Fruit fly (Drosophila melanogaster) whole organism, embryonic: ENCODE data around the gene CG9132.

Experiments
- Atf6 ChIP-seq: fragments of 200-800 bp; sonication (Bioruptor generic); IDR thresholded peaks from 2 replicates; pipeline ENCODE4 v1.3.6; 2022; ENCODE audit warnings: missing biosample characterization, missing genetic modification characterization
- B-H1 ChIP-seq: fragments of 200-800 bp; sonication (Bioruptor generic); IDR thresholded peaks from 3 replicates; pipeline ENCODE4 v1.3.6; 2022; ENCODE audit warnings: missing biosample characterization, missing genetic modification characterization
- C15 ChIP-seq: fragments of 200-800 bp; sonication (Bioruptor generic); IDR thresholded peaks from 3 replicates; pipeline ENCODE4 v1.3.6; 2022; ENCODE audit warnings: missing biosample characterization, missing genetic modification characterization
- CG10431 ChIP-seq: fragments of 200-800 bp; sonication (Bioruptor generic); optimal IDR thresholded peaks from 3 replicates; lab custom pipeline; 2018; ENCODE audit warnings: missing biosample characterization, mild to moderate bottlenecking, missing genetic modification characterization
- CG11398 ChIP-seq: fragments of 200-800 bp; sonication (Bioruptor generic); optimal IDR thresholded peaks from 2 replicates; lab custom pipeline; 2016; ENCODE audit warnings: missing biosample characterization, missing genetic modification characterization
- CG12104 ChIP-seq: fragments of 200-800 bp; sonication (Bioruptor generic); optimal IDR thresholded peaks from 3 replicates; lab custom pipeline; 2016; ENCODE audit warnings: missing biosample characterization, missing genetic modification characterization
- CG12236 ChIP-seq: fragments of 200-800 bp; sonication (Bioruptor generic); optimal IDR thresholded peaks from 2 replicates; lab custom pipeline; 2016; ENCODE audit warnings: missing biosample characterization, missing genetic modification characterization
- CG14710 ChIP-seq: fragments of 200-800 bp; sonication (Bioruptor generic); optimal IDR thresholded peaks from 3 replicates; lab custom pipeline; 2019; ENCODE audit warnings: missing biosample characterization, mild to moderate bottlenecking, missing genetic modification characterization, moderate library complexity
- CG14965 ChIP-seq: fragments of 200-800 bp; sonication (Bioruptor generic); optimal IDR thresholded peaks from 2 replicates; lab custom pipeline; 2016; ENCODE audit warnings: missing biosample characterization, missing genetic modification characterization, borderline replicate concordance
- CG15696 ChIP-seq: fragments of 200-800 bp; sonication (Bioruptor generic); optimal IDR thresholded peaks from 2 replicates; lab custom pipeline; 2019; ENCODE audit warnings: missing biosample characterization, mild to moderate bottlenecking, missing genetic modification characterization, moderate library complexity
- CG16815 ChIP-seq: fragments of 200-800 bp; sonication (Bioruptor generic); optimal IDR thresholded peaks from 3 replicates; lab custom pipeline; 2017; ENCODE audit warnings: missing biosample characterization, mild to moderate bottlenecking, missing genetic modification characterization
- CG17361 ChIP-seq: fragments of 200-800 bp; sonication (Bioruptor generic); IDR thresholded peaks from 3 replicates; pipeline ENCODE4 v1.3.6; 2022; ENCODE audit warnings: missing biosample characterization, missing genetic modification characterization
- CG30431 ChIP-seq: fragments of 200-800 bp; sonication (Bioruptor generic); optimal IDR thresholded peaks from 2 replicates; lab custom pipeline; 2017; ENCODE audit warnings: missing biosample characterization, missing genetic modification characterization
- CG3065 ChIP-seq: fragments of 200-800 bp; sonication (Bioruptor generic); optimal IDR thresholded peaks from 2 replicates; lab custom pipeline; 2016; ENCODE audit warnings: missing biosample characterization, missing genetic modification characterization
- CG3407 ChIP-seq: fragments of 200-800 bp; sonication (Bioruptor generic); optimal IDR thresholded peaks from 2 replicates; lab custom pipeline; 2018; ENCODE audit warnings: missing biosample characterization, mild to moderate bottlenecking, missing genetic modification characterization
- CG34224 ChIP-seq: fragments of 200-800 bp; sonication (Bioruptor generic); IDR thresholded peaks from 3 replicates; pipeline ENCODE4 v1.3.6; 2022; ENCODE audit warnings: missing biosample characterization, missing genetic modification characterization; ENCODE audit not compliant: partially characterized antibody
- CG4328 ChIP-seq: fragments of 200-800 bp; sonication (Bioruptor generic); optimal IDR thresholded peaks from 3 replicates; lab custom pipeline; 2017; ENCODE audit warnings: missing biosample characterization, missing genetic modification reagents, missing genetic modification characterization
- CG6254 ChIP-seq: fragments of 200-800 bp; sonication (Bioruptor generic); optimal IDR thresholded peaks from 3 replicates; lab custom pipeline; 2017; ENCODE audit warnings: mild to moderate bottlenecking, missing biosample characterization, missing genetic modification reagents, missing genetic modification characterization
- CG6689 ChIP-seq: fragments of 200-800 bp; sonication (Bioruptor generic); IDR thresholded peaks from 2 replicates; pipeline ENCODE4 v1.3.6; 2022; ENCODE audit warnings: missing biosample characterization, missing genetic modification characterization
- CG6765 ChIP-seq: fragments of 200-800 bp; sonication (Bioruptor generic); optimal IDR thresholded peaks from 3 replicates; lab custom pipeline; 2017; ENCODE audit warnings: missing biosample characterization, mild to moderate bottlenecking, missing genetic modification characterization
- CG7357 ChIP-seq: fragments of 200-800 bp; sonication (Bioruptor generic); IDR thresholded peaks from 3 replicates; pipeline ENCODE4 v1.3.6; 2022; ENCODE audit warnings: missing biosample characterization, missing genetic modification characterization
- CG9797 ChIP-seq: fragments of 200-800 bp; sonication (Bioruptor generic); optimal IDR thresholded peaks from 3 replicates; lab custom pipeline; 2018; ENCODE audit warnings: missing biosample characterization, mild to moderate bottlenecking, missing genetic modification characterization
- CG9817 ChIP-seq: fragments of 200-800 bp; sonication (Bioruptor generic); optimal IDR thresholded peaks from 2 replicates; lab custom pipeline; 2018; ENCODE audit warnings: missing biosample characterization, mild to moderate bottlenecking, missing genetic modification characterization, moderate library complexity
- Drgx ChIP-seq: fragments of 200-800 bp; sonication (Bioruptor generic); IDR thresholded peaks from 2 replicates; pipeline ENCODE4 v1.3.6; 2022; ENCODE audit warnings: missing biosample characterization, missing genetic modification characterization
- E2f1 ChIP-seq: fragments of 200-800 bp; sonication (Bioruptor generic); IDR thresholded peaks from 2 replicates; pipeline ENCODE4 v1.3.6; 2022; ENCODE audit warnings: missing biosample characterization, missing genetic modification characterization
- H2.0 ChIP-seq: fragments of 200-800 bp; sonication (Bioruptor generic); IDR thresholded peaks from 2 replicates; pipeline ENCODE4 v1.3.6; 2022; ENCODE audit warnings: missing biosample characterization, missing genetic modification characterization
- HmgZ ChIP-seq: fragments of 200-800 bp; sonication (Bioruptor generic); optimal IDR thresholded peaks from 2 replicates; lab custom pipeline; 2018; ENCODE audit warnings: missing biosample characterization, mild to moderate bottlenecking, missing genetic modification characterization
- Lpt ChIP-seq: fragments of >200 bp; optimal IDR thresholded peaks from 2 replicates; lab custom pipeline; 2018; ENCODE audit warnings: missing biosample characterization, missing genetic modification characterization
- MESR4 ChIP-seq: fragments of 200-800 bp; sonication (Bioruptor generic); optimal IDR thresholded peaks from 2 replicates; lab custom pipeline; 2018; ENCODE audit warnings: missing biosample characterization, mild to moderate bottlenecking, missing genetic modification characterization, moderate library complexity
- Oaz ChIP-seq: fragments of 200-800 bp; sonication (Bioruptor generic); IDR thresholded peaks from 2 replicates; pipeline ENCODE4 v1.3.6; 2022; ENCODE audit warnings: missing biosample characterization, missing genetic modification characterization
- Opbp ChIP-seq: fragments of 200-800 bp; sonication (Bioruptor generic); IDR thresholded peaks from 3 replicates; pipeline ENCODE4 v1.3.6; 2022; ENCODE audit warnings: missing biosample characterization, missing genetic modification characterization; ENCODE audit not compliant: partially characterized antibody
- Ssrp ChIP-seq: fragments of 200-800 bp; sonication (Bioruptor generic); optimal IDR thresholded peaks from 2 replicates; lab custom pipeline; 2018; ENCODE audit warnings: missing biosample characterization, mild to moderate bottlenecking, missing genetic modification characterization, moderate library complexity
- amos ChIP-seq: fragments of 200-800 bp; sonication (Bioruptor generic); IDR thresholded peaks from 2 replicates; pipeline ENCODE4 v1.3.6; 2022; ENCODE audit warnings: missing biosample characterization, missing genetic modification characterization; ENCODE audit not compliant: partially characterized antibody
- az2 ChIP-seq: fragments of 200-800 bp; sonication (Bioruptor generic); optimal IDR thresholded peaks from 3 replicates; lab custom pipeline; 2016; ENCODE audit warnings: missing biosample characterization, missing genetic modification characterization
- btn ChIP-seq: fragments of 200-800 bp; sonication (Bioruptor generic); optimal IDR thresholded peaks from 2 replicates; lab custom pipeline; 2016; ENCODE audit warnings: missing biosample characterization, missing genetic modification characterization
- chif ChIP-seq, 2 experiments: fragments of 200-800 bp; sonication (Bioruptor generic); optimal IDR thresholded peaks; 3 replicates each; lab custom pipeline; 2016; ENCODE audit warnings: missing biosample characterization in 2 of 2, missing genetic modification characterization in 2 of 2
- cwo ChIP-seq: fragments of 200-800 bp; sonication (Bioruptor generic); optimal IDR thresholded peaks from 3 replicates; lab custom pipeline; 2017; ENCODE audit warnings: missing biosample characterization, missing genetic modification characterization, mild to moderate bottlenecking, moderate library complexity, missing genetic modification reagents
- dan ChIP-seq: fragments of 200-800 bp; sonication (Bioruptor generic); IDR thresholded peaks from 2 replicates; pipeline ENCODE4 v1.3.6; 2022; ENCODE audit warnings: missing biosample characterization, missing genetic modification characterization
- fu2 ChIP-seq: fragments of 200-800 bp; sonication (Bioruptor generic); optimal IDR thresholded peaks from 2 replicates; lab custom pipeline; 2016; ENCODE audit warnings: missing biosample characterization, missing genetic modification characterization
- gfzf ChIP-seq: fragments of 200-800 bp; sonication (Bioruptor generic); optimal IDR thresholded peaks from 2 replicates; lab custom pipeline; 2016; ENCODE audit warnings: missing biosample characterization, mild to moderate bottlenecking, missing genetic modification characterization, moderate library complexity
- hkb ChIP-seq, 2 experiments: fragments of 200-800 bp in 1 of 2; fragments of >200 bp in 1 of 2; sonication (Bioruptor generic) in 1 of 2; IDR thresholded peaks in 1 of 2; optimal IDR thresholded peaks in 1 of 2; 2 replicates each; pipeline versions ENCODE4 v1.3.6 to Lab custom; 2017 to 2022; ENCODE audit warnings: missing biosample characterization in 1 of 2, missing genetic modification characterization in 1 of 2
- ken ChIP-seq: fragments of 200-800 bp; sonication (Bioruptor generic); IDR thresholded peaks from 3 replicates; pipeline ENCODE4 v1.3.6; 2022; ENCODE audit warnings: missing biosample characterization, missing genetic modification characterization
- maf-S ChIP-seq: fragments of 200-800 bp; sonication (Bioruptor generic); optimal IDR thresholded peaks from 2 replicates; lab custom pipeline; 2016; ENCODE audit warnings: missing biosample characterization, missing genetic modification characterization
- pho ChIP-seq: fragments of 200-800 bp; sonication (Bioruptor generic); optimal IDR thresholded peaks from 2 replicates; lab custom pipeline; 2016; ENCODE audit warnings: missing biosample characterization, missing genetic modification characterization
- pzg ChIP-seq: fragments of 200-800 bp; sonication (Bioruptor generic); optimal IDR thresholded peaks from 3 replicates; lab custom pipeline; 2018; ENCODE audit warnings: missing biosample characterization, mild to moderate bottlenecking, missing genetic modification characterization, moderate library complexity
- rib ChIP-seq: fragments of 200-800 bp; sonication (Bioruptor generic); IDR thresholded peaks from 2 replicates; pipeline ENCODE4 v1.3.6; 2022; ENCODE audit warnings: missing biosample characterization, missing genetic modification characterization
- scrt ChIP-seq: fragments of 200-800 bp; sonication (Bioruptor generic); optimal IDR thresholded peaks from 2 replicates; lab custom pipeline; 2018; ENCODE audit warnings: missing biosample characterization, mild to moderate bottlenecking, missing genetic modification characterization, moderate library complexity
- sug ChIP-seq: fragments of 200-800 bp; optimal IDR thresholded peaks from 2 replicates; lab custom pipeline; 2019; ENCODE audit warnings: missing biosample characterization, mild to moderate bottlenecking, missing genetic modification characterization, moderate library complexity
- usp ChIP-seq: fragments of >200 bp; optimal IDR thresholded peaks from 2 replicates; lab custom pipeline; 2017; ENCODE audit warnings: missing biosample characterization, missing genetic modification characterization
- wor ChIP-seq: fragments of 200-800 bp; sonication (Bioruptor generic); IDR thresholded peaks from 2 replicates; pipeline ENCODE4 v1.3.6; 2022; ENCODE audit warnings: missing biosample characterization, missing genetic modification characterization
- z ChIP-seq: fragments of 200-800 bp; sonication (Bioruptor generic); IDR thresholded peaks from 3 replicates; pipeline ENCODE4 v1.3.6; 2022; ENCODE audit warnings: missing biosample characterization, missing genetic modification characterization
- zfh1 ChIP-seq: fragments of 200-800 bp; sonication (Bioruptor generic); IDR thresholded peaks from 3 replicates; pipeline ENCODE4 v1.3.6; 2022; ENCODE audit warnings: missing biosample characterization, missing genetic modification characterization

CG9132 gene

dm6 chrX:16787416-16787900, 13.1 kb downstream of the CG9132 start (continued):
- TF ChIP-seq cwo (no peak), rib (GFP tag; lab: Robert Waterston, UW) (no peak), hkb (optimal IDR thresholded peaks at IDR 0.05; lab: Kevin White, UChicago) (no peak), hkb (GFP tag; IDR thresholded peaks at IDR 0.05; lab: Robert Waterston, UW) (no peak), E2f1 (GFP tag; lab: Robert Waterston, UW) (no peak), CG3407 (GFP tag; lab: Kevin White, UChicago) (no peak), CG6765 (GFP tag; lab: Kevin White, UChicago) (no peak), btn (GFP tag; lab: Kevin White, UChicago) (no peak), CG34224 (GFP tag; lab: Robert Waterston, UW) (0 out of 3 replicates have a peak, but pooled peaks have one; percentile 19), CG3065 (GFP tag; lab: Kevin White, UChicago) (no peak), Atf6 (no peak), CG11398 (GFP tag; lab: Kevin White, UChicago) (no peak), CG6689 (GFP tag; lab: Robert Waterston, UW) (no peak), sug (tag; lab: Kevin White, UChicago) (peak; percentile 2), Drgx (GFP tag; lab: Robert Waterston, UW) (no peak), fu2 (GFP tag; lab: Kevin White, UChicago) (no peak), H2.0 (GFP tag; lab: Robert Waterston, UW) (no peak), wor (GFP tag; lab: Robert Waterston, UW) (no peak), CG9797 (GFP tag; lab: Kevin White, UChicago) (peak; percentile 62), maf-S (GFP tag; lab: Kevin White, UChicago) (no peak), Lpt (no peak), amos (peak; percentile 69), z (GFP tag; lab: Robert Waterston, UW) (no peak), zfh1 (0 out of 3 replicates have a peak, but pooled peaks have one; percentile 31), Ssrp (tag; lab: Kevin White, UChicago) (no peak), pzg (GFP tag; lab: Kevin White, UChicago) (peak; percentile 38), gfzf (GFP tag; lab: Kevin White, UChicago) (peak; percentile 55), CG12104 (GFP tag; lab: Kevin White, UChicago) (no peak), B-H1 (GFP tag; lab: Robert Waterston, UW) (no peak), CG14710 (tag; lab: Kevin White, UChicago) (peak; percentile 25), scrt (no peak), CG9817 (tag; lab: Kevin White, UChicago) (no peak), CG14965 (GFP tag; lab: Kevin White, UChicago) (no peak), CG10431 (GFP tag; lab: Kevin White, UChicago) (no peak), az2 (GFP tag; lab: Kevin White, UChicago) (no peak), CG17361 (GFP tag; lab: Robert Waterston, UW) (0 out of 3 replicates have a peak, but pooled peaks have one; percentile 35), CG30431 (no peak)

- TF ChIP-seq dan (GFP tag; lab: Robert Waterston, UW) (no peak), C15 (GFP tag; lab: Robert Waterston, UW) (no peak), HmgZ (tag; lab: Kevin White, UChicago) (no peak), CG7357 (GFP tag; lab: Robert Waterston, UW) (no peak), CG16815 (GFP tag; lab: Kevin White, UChicago) (no peak), usp (GFP tag; lab: Kevin White, UChicago) (no peak), CG15696 (tag; lab: Kevin White, UChicago) (no peak), CG6254 (GFP tag; lab: Kevin White, UChicago) (no peak), Opbp (0 out of 3 replicates have a peak, but pooled peaks have one; percentile 12), pho (GFP tag; lab: Kevin White, UChicago) (no peak), chif (GFP tag; optimal IDR thresholded peaks at IDR 0.05; lab: Kevin White, UChicago) (no peak), ken (GFP tag; lab: Robert Waterston, UW) (no peak), Oaz (GFP tag; lab: Robert Waterston, UW) (no peak), MESR4 (GFP tag; lab: Kevin White, UChicago) (no peak), CG12236 (GFP tag; lab: Kevin White, UChicago) (no peak), CG4328 (GFP tag; lab: Kevin White, UChicago) (no peak)
Measured at dm6 chrX:16786860-16787415, 13.6 kb downstream of the CG9132 start, which contains the start of the genes CG9609 and Sap30. CG9609 (minus strand) TSS chrX:16787008. Sap30 (plus strand) TSS chrX:16787283.
